Worm (Caenorhabditis elegans): ENCODE data around the gene pqn-83.

DNA sequence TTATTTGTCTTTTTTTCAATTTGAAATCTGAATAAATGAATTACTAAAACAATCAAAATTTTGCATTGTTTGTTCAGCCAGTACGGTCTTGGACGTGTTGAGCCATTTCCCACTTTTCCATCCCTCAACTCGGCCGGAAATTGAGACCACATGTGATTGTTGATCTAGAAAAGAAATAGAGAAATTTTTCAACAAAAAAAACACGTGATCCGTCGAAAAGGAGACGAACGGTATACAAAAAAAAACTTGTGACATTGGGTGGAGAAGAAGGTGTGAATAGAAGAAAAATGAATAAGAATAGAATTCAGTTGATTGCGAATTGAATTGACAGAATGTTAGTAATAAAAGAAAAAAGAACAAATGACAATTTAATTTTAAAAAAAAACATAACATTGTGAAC lies 42.5 kb downstream of the pqn-83 start:
- no peak for TF ChIP-seq dao-5 (tag; optimal IDR thresholded peaks at IDR 0.05)
- TF ChIP-seq him-1 (tag; optimal IDR thresholded peaks at IDR 0.05) = no peak
